Fruit fly (Drosophila melanogaster) whole organism, embryonic: ENCODE measurements around the gene CG11368.
A peak's percentile ranks its signal among the peaks of the same experiment; 100 is the strongest.

ENCODE experiments used
- Bgb ChIP-seq: fragments of 200-800 bp; sonication (Bioruptor generic); IDR thresholded peaks from 2 replicates; pipeline ENCODE4 v1.3.6; 2022; ENCODE audit warnings: missing biosample characterization, missing genetic modification characterization; ENCODE audit not compliant: partially characterized antibody
- CG10209 ChIP-seq: fragments of 200-800 bp; sonication (Bioruptor generic); optimal IDR thresholded peaks from 3 replicates; lab custom pipeline; 2017; ENCODE audit warnings: missing biosample characterization, mild to moderate bottlenecking, missing genetic modification characterization, missing genetic modification reagents
- CG11247 ChIP-seq: fragments of 200-800 bp; sonication (Bioruptor generic); IDR thresholded peaks from 2 replicates; pipeline ENCODE4 v1.3.6; 2022; ENCODE audit warnings: missing biosample characterization, missing genetic modification characterization
- CG1529 ChIP-seq: fragments of 200-800 bp; sonication (Bioruptor generic); optimal IDR thresholded peaks from 3 replicates; lab custom pipeline; 2018; ENCODE audit warnings: missing biosample characterization, missing genetic modification characterization
- CG16813 ChIP-seq: fragments of 200-800 bp; sonication (Bioruptor generic); IDR thresholded peaks from 3 replicates; pipeline ENCODE4 v1.3.6; 2022; ENCODE audit warnings: missing biosample characterization, missing genetic modification characterization; ENCODE audit not compliant: partially characterized antibody
- CG16815 ChIP-seq: fragments of 200-800 bp; sonication (Bioruptor generic); optimal IDR thresholded peaks from 3 replicates; lab custom pipeline; 2017; ENCODE audit warnings: missing biosample characterization, mild to moderate bottlenecking, missing genetic modification characterization
- CG17359 ChIP-seq: fragments of 200-800 bp; sonication (Bioruptor generic); optimal IDR thresholded peaks from 3 replicates; lab custom pipeline; 2018; ENCODE audit warnings: missing biosample characterization, mild to moderate bottlenecking, missing genetic modification characterization, moderate library complexity
- CG18599 ChIP-seq: fragments of 200-800 bp; sonication (Bioruptor generic); optimal IDR thresholded peaks from 3 replicates; lab custom pipeline; 2017; ENCODE audit warnings: missing biosample characterization, missing genetic modification characterization, mild to moderate bottlenecking, moderate library complexity, missing genetic modification reagents
- CG32767 ChIP-seq: fragments of 200-800 bp; sonication (Bioruptor generic); IDR thresholded peaks from 2 replicates; pipeline ENCODE4 v1.3.6; 2022; ENCODE audit warnings: missing biosample characterization, missing genetic modification characterization
- CG42726 ChIP-seq: fragments of 200-800 bp; sonication (Bioruptor generic); IDR thresholded peaks from 2 replicates; pipeline ENCODE4 v1.3.6; 2022; ENCODE audit warnings: missing biosample characterization, missing genetic modification characterization; ENCODE audit not compliant: partially characterized antibody
- CG5180 ChIP-seq: fragments of 200-800 bp; sonication (Bioruptor generic); optimal IDR thresholded peaks from 3 replicates; lab custom pipeline; 2017; ENCODE audit warnings: missing biosample characterization, missing genetic modification characterization, mild to moderate bottlenecking, moderate library complexity, missing genetic modification reagents
- CG7786 ChIP-seq: fragments of 200-800 bp; sonication (Bioruptor generic); optimal IDR thresholded peaks from 2 replicates; lab custom pipeline; 2016; ENCODE audit warnings: missing biosample characterization, missing genetic modification characterization
- CG7987 ChIP-seq: fragments of 200-800 bp; sonication (Bioruptor generic); optimal IDR thresholded peaks from 2 replicates; lab custom pipeline; 2018; ENCODE audit warnings: missing biosample characterization, mild to moderate bottlenecking, missing genetic modification characterization, moderate library complexity
- CG8281 ChIP-seq: fragments of 200-800 bp; sonication (Bioruptor generic); optimal IDR thresholded peaks from 2 replicates; lab custom pipeline; 2018; ENCODE audit warnings: missing biosample characterization, mild to moderate bottlenecking, missing genetic modification characterization, moderate library complexity
- CG9876 ChIP-seq: fragments of 200-800 bp; sonication (Bioruptor generic); optimal IDR thresholded peaks from 2 replicates; lab custom pipeline; 2016; ENCODE audit warnings: missing biosample characterization, missing genetic modification characterization
- CG9932 ChIP-seq: fragments of 200-800 bp; sonication (Bioruptor generic); IDR thresholded peaks from 2 replicates; pipeline ENCODE4 v1.3.6; 2022; ENCODE audit warnings: missing biosample characterization, missing genetic modification characterization
- D19B ChIP-seq: fragments of 200-800 bp; sonication (Bioruptor generic); optimal IDR thresholded peaks from 2 replicates; lab custom pipeline; 2017; ENCODE audit warnings: missing biosample characterization, mild to moderate bottlenecking, missing genetic modification characterization
- Dad ChIP-seq: fragments of 200-800 bp; sonication (Bioruptor generic); optimal IDR thresholded peaks from 3 replicates; lab custom pipeline; 2016; ENCODE audit warnings: missing biosample characterization, missing genetic modification characterization
- Ets65A ChIP-seq: fragments of 200-800 bp; sonication (Bioruptor generic); peaks from one replicate; lab custom pipeline; 2016; ENCODE audit warnings: missing biosample characterization, missing genetic modification characterization
- HHEX ChIP-seq: fragments of 200-800 bp; sonication (Bioruptor generic); optimal IDR thresholded peaks from 3 replicates; lab custom pipeline; 2017; ENCODE audit warnings: missing biosample characterization, mild to moderate bottlenecking, missing genetic modification characterization, missing genetic modification reagents
- HmgD ChIP-seq: fragments of 200-800 bp; sonication (Bioruptor generic); optimal IDR thresholded peaks from 3 replicates; lab custom pipeline; 2016; ENCODE audit warnings: missing biosample characterization, missing genetic modification characterization
- Jarid2 ChIP-seq: fragments of 200-800 bp; sonication (Bioruptor generic); optimal IDR thresholded peaks from 3 replicates; lab custom pipeline; 2017; ENCODE audit warnings: mild to moderate bottlenecking, missing biosample characterization, missing genetic modification reagents, missing genetic modification characterization
- NC2α ChIP-seq: fragments of 200-800 bp; sonication (Bioruptor generic); optimal IDR thresholded peaks from 2 replicates; lab custom pipeline; 2016; ENCODE audit warnings: missing biosample characterization, missing genetic modification characterization
- NFAT ChIP-seq: fragments of 200-800 bp; sonication (Bioruptor generic); IDR thresholded peaks from 2 replicates; pipeline ENCODE4 v1.3.6; 2022; ENCODE audit warnings: missing biosample characterization, missing genetic modification characterization
- Nf-YB ChIP-seq: fragments of 200-800 bp; sonication (Bioruptor generic); optimal IDR thresholded peaks from 3 replicates; lab custom pipeline; 2019; ENCODE audit warnings: missing biosample characterization, mild to moderate bottlenecking, missing genetic modification characterization, moderate library complexity
- Sin3A ChIP-seq: fragments of >200 bp; optimal IDR thresholded peaks from 2 replicates; lab custom pipeline; 2018
- Ssrp ChIP-seq: fragments of 200-800 bp; sonication (Bioruptor generic); optimal IDR thresholded peaks from 2 replicates; lab custom pipeline; 2018; ENCODE audit warnings: missing biosample characterization, mild to moderate bottlenecking, missing genetic modification characterization, moderate library complexity
- Vsx1 ChIP-seq: fragments of 200-800 bp; sonication (Bioruptor generic); optimal IDR thresholded peaks from 2 replicates; lab custom pipeline; 2017; ENCODE audit warnings: missing biosample characterization, mild to moderate bottlenecking, missing genetic modification characterization, missing genetic modification reagents
- al ChIP-seq: fragments of 200-800 bp; sonication (Bioruptor generic); IDR thresholded peaks from 2 replicates; pipeline ENCODE4 v1.3.6; 2022; ENCODE audit warnings: missing biosample characterization, missing genetic modification characterization
- amos ChIP-seq: fragments of 200-800 bp; sonication (Bioruptor generic); IDR thresholded peaks from 2 replicates; pipeline ENCODE4 v1.3.6; 2022; ENCODE audit warnings: missing biosample characterization, missing genetic modification characterization; ENCODE audit not compliant: partially characterized antibody
- bbx ChIP-seq: fragments of 200-800 bp; sonication (Bioruptor generic); IDR thresholded peaks from 2 replicates; pipeline ENCODE4 v1.3.6; 2022; ENCODE audit warnings: missing biosample characterization, missing genetic modification characterization; ENCODE audit not compliant: partially characterized antibody
- da ChIP-seq: fragments of 200-800 bp; sonication (Bioruptor generic); optimal IDR thresholded peaks from 2 replicates; lab custom pipeline; 2016; ENCODE audit warnings: missing biosample characterization, missing genetic modification characterization
- dysf ChIP-seq: fragments of 200-800 bp; sonication (Bioruptor generic); IDR thresholded peaks from 3 replicates; pipeline ENCODE4 v1.3.6; 2022; ENCODE audit warnings: missing biosample characterization, missing genetic modification characterization
- fd96Cb ChIP-seq: fragments of 200-800 bp; sonication (Bioruptor generic); optimal IDR thresholded peaks from 2 replicates; lab custom pipeline; 2018; ENCODE audit warnings: missing biosample characterization, mild to moderate bottlenecking, missing genetic modification characterization, moderate library complexity
- ham ChIP-seq: fragments of 200-800 bp; sonication (Bioruptor generic); IDR thresholded peaks from 2 replicates; pipeline ENCODE4 v1.3.6; 2022; ENCODE audit warnings: missing biosample characterization, missing genetic modification characterization
- ind ChIP-seq: fragments of 200-800 bp; sonication (Bioruptor generic); optimal IDR thresholded peaks from 3 replicates; lab custom pipeline; 2016; ENCODE audit warnings: missing biosample characterization, missing genetic modification characterization
- kni ChIP-seq: fragments of 200-800 bp; sonication (Bioruptor generic); optimal IDR thresholded peaks from 3 replicates; lab custom pipeline; 2017; ENCODE audit warnings: mild to moderate bottlenecking, missing biosample characterization, missing genetic modification reagents, missing genetic modification characterization
- lmd ChIP-seq: fragments of 200-800 bp; sonication (Bioruptor generic); IDR thresholded peaks from 2 replicates; pipeline ENCODE4 v1.3.6; 2022; ENCODE audit warnings: missing biosample characterization, missing genetic modification characterization
- nerfin-1 ChIP-seq: fragments of 200-800 bp; sonication (Bioruptor generic); optimal IDR thresholded peaks from 3 replicates; lab custom pipeline; 2019; ENCODE audit warnings: missing biosample characterization, mild to moderate bottlenecking, missing genetic modification characterization, moderate library complexity
- org-1 ChIP-seq: fragments of 200-800 bp; sonication (Bioruptor generic); optimal IDR thresholded peaks from 2 replicates; lab custom pipeline; 2017; ENCODE audit warnings: missing biosample characterization, missing genetic modification characterization
- p53 ChIP-seq: fragments of 200-800 bp; sonication (Bioruptor generic); optimal IDR thresholded peaks from 2 replicates; lab custom pipeline; 2016; ENCODE audit warnings: missing biosample characterization, missing genetic modification characterization
- rib ChIP-seq: fragments of 200-800 bp; sonication (Bioruptor generic); IDR thresholded peaks from 2 replicates; pipeline ENCODE4 v1.3.6; 2022; ENCODE audit warnings: missing biosample characterization, missing genetic modification characterization
- sens ChIP-seq: fragments of 200-800 bp; sonication (Bioruptor generic); peaks from one replicate; lab custom pipeline; 2016; ENCODE audit warnings: missing biosample characterization, missing genetic modification characterization
- stwl ChIP-seq: fragments of 200-800 bp; sonication (Bioruptor generic); optimal IDR thresholded peaks from 3 replicates; lab custom pipeline; 2018; ENCODE audit warnings: missing biosample characterization, mild to moderate bottlenecking, missing genetic modification characterization, moderate library complexity
- vfl ChIP-seq: fragments of 200-800 bp; sonication (Bioruptor generic); optimal IDR thresholded peaks from 2 replicates; lab custom pipeline; 2016; ENCODE audit warnings: missing biosample characterization, missing genetic modification characterization
- z ChIP-seq: fragments of 200-800 bp; sonication (Bioruptor generic); IDR thresholded peaks from 3 replicates; pipeline ENCODE4 v1.3.6; 2022; ENCODE audit warnings: missing biosample characterization, missing genetic modification characterization
- zen2 ChIP-seq: fragments of 200-800 bp; sonication (Bioruptor generic); IDR thresholded peaks from 3 replicates; pipeline ENCODE4 v1.3.6; 2022; ENCODE audit warnings: missing biosample characterization, missing genetic modification characterization; ENCODE audit not compliant: partially characterized antibody

CG11368 gene

dm6 chrX:7445023-7445422 lies 7.0 kb upstream of the CG11368 start (continued):
- TF ChIP-seq CG1529 (GFP tag; lab: Kevin White, UChicago) (no peak), lmd (GFP tag; lab: Robert Waterston, UW) (no peak), CG16813 (GFP tag; lab: Robert Waterston, UW) (no peak), rib (GFP tag; lab: Robert Waterston, UW) (no peak), Vsx1 (GFP tag; lab: Kevin White, UChicago) (no peak), al (GFP tag; lab: Robert Waterston, UW) (no peak), org-1 (GFP tag; lab: Kevin White, UChicago) (no peak), amos (GFP tag; lab: Robert Waterston, UW) (peak; percentile 13; the same call in 1 of the 2 replicates), CG42726 (GFP tag; lab: Robert Waterston, UW) (no peak), CG32767 (no peak), CG7987 (GFP tag; lab: Kevin White, UChicago) (no peak), Nf-YB (GFP tag; lab: Kevin White, UChicago) (peak; percentile 48), Dad (GFP tag; lab: Kevin White, UChicago) (no peak), nerfin-1 (tag; lab: Kevin White, UChicago) (no peak), CG7786 (GFP tag; lab: Kevin White, UChicago) (no peak), CG9876 (GFP tag; lab: Kevin White, UChicago) (no peak), z (GFP tag; lab: Robert Waterston, UW) (peak; percentile 99), CG9932 (GFP tag; lab: Robert Waterston, UW) (no peak), p53 (GFP tag; lab: Kevin White, UChicago) (no peak), CG17359 (no peak), Bgb (peak; percentile 37; the same call in 1 of the 2 replicates), CG11247 (GFP tag; lab: Robert Waterston, UW) (no peak), bbx (GFP tag; lab: Robert Waterston, UW) (peak; percentile 64), zen2 (peak; percentile 42; the same call in 1 of the 3 replicates), CG16815 (GFP tag; lab: Kevin White, UChicago) (no peak), D19B (GFP tag; lab: Kevin White, UChicago) (no peak), Ssrp (tag; lab: Kevin White, UChicago) (no peak), kni (GFP tag; lab: Kevin White, UChicago) (no peak), fd96Cb (tag; lab: Kevin White, UChicago) (no peak), ham (GFP tag; lab: Robert Waterston, UW) (no peak), Sin3A (lab: Kevin White, UChicago) (no peak)

dm6 chrX:7453236-7453635 lies 1.2 kb downstream of the CG11368 start, which contains the start of gene CG43198:
Gene CG43198 (minus strand): TSS chrX:7453336.
- no peak for TF ChIP-seq HmgD (GFP tag; lab: Kevin White, UChicago)
- TF ChIP-seq, all 482 proteins: peak for 0

- TF ChIP-seq HHEX = no peak
- TF ChIP-seq stwl = no peak
- TF ChIP-seq da (GFP tag; lab: Kevin White, UChicago) = no peak
- TF ChIP-seq vfl (GFP tag; lab: Kevin White, UChicago) = no peak
- no peak for TF ChIP-seq NFAT (GFP tag; lab: Robert Waterston, UW)
- TF ChIP-seq NC2α (GFP tag; lab: Kevin White, UChicago) = no peak
- no peak for TF ChIP-seq dysf
- TF ChIP-seq Jarid2 (GFP tag; lab: Kevin White, UChicago) = no peak
- TF ChIP-seq CG18599 (GFP tag; lab: Kevin White, UChicago) = no peak
- no peak for TF ChIP-seq CG10209
- TF ChIP-seq Ets65A = peak; percentile 11
- peak; percentile 91 for TF ChIP-seq CG8281 (tag; lab: Kevin White, UChicago)
- no peak for TF ChIP-seq ind (GFP tag; lab: Kevin White, UChicago)
- no peak for TF ChIP-seq CG9876 (GFP tag; lab: Kevin White, UChicago)
- TF ChIP-seq sens = peak; percentile 13
- TF ChIP-seq CG5180 (GFP tag; lab: Kevin White, UChicago) = no peak
These were observed 10.1 kb downstream of the CG11368 start for dm6 chrX:7462089-7462488.
